Worm (Caenorhabditis elegans) whole organism, L3 larva: ENCODE measurements around the gene thoc-5.

Experiments
- R02D3.7 ChIP-seq: fragments of 150-350 bp; optimal IDR thresholded peaks from 2 replicates; lab custom pipeline; 2014; ENCODE audit warnings: missing biosample characterization, missing genetic modification characterization
- ZK546.5 ChIP-seq: sonication (generic microtip); optimal IDR thresholded peaks from 2 replicates; lab custom pipeline; 2017; ENCODE audit warnings: missing biosample characterization, missing genetic modification characterization
- aly-2 ChIP-seq: fragments of 150-350 bp; optimal IDR thresholded peaks from 2 replicates; lab custom pipeline; 2014; ENCODE audit warnings: missing biosample characterization, missing genetic modification characterization
- ama-1 ChIP-seq: fragments of 150-350 bp; optimal IDR thresholded peaks from 2 replicates; lab custom pipeline; 2018
- ceh-16 ChIP-seq: sonication (generic microtip); optimal IDR thresholded peaks from 2 replicates; lab custom pipeline; 2017; ENCODE audit warnings: missing biosample characterization, missing genetic modification characterization
- ceh-82 ChIP-seq: fragments of 150-350 bp; optimal IDR thresholded peaks from 2 replicates; lab custom pipeline; 2014; ENCODE audit warnings: missing biosample characterization, missing genetic modification characterization
- ceh-9 ChIP-seq: sonication (generic microtip); optimal IDR thresholded peaks from 2 replicates; lab custom pipeline; 2018; ENCODE audit warnings: missing biosample characterization, missing genetic modification characterization
- egl-5 ChIP-seq: fragments of 150-350 bp; optimal IDR thresholded peaks from 2 replicates; lab custom pipeline; 2017; ENCODE audit warnings: missing biosample characterization, missing genetic modification reagents, missing genetic modification characterization, inconsistent platforms
- elt-2 ChIP-seq: sonication (generic microtip); optimal IDR thresholded peaks from 2 replicates; lab custom pipeline; 2016; ENCODE audit warnings: missing genetic modification reagents, mild to moderate bottlenecking, missing genetic modification characterization, missing compliant biosample characterization
- elt-3 ChIP-seq, 3 experiments: fragments of 150-350 bp in 1 of 3; sonication (generic microtip) in 2 of 3; optimal IDR thresholded peaks; 2 replicates in 2 of 3; 4 replicates in 1 of 3; lab custom pipeline; 2014 to 2017; ENCODE audit warnings: missing biosample characterization in 3 of 3, missing genetic modification characterization in 3 of 3
- eor-1 ChIP-seq, 2 experiments: fragments of 150-350 bp; optimal IDR thresholded peaks; 2 replicates each; lab custom pipeline; 2014 to 2018; ENCODE audit warnings: missing biosample characterization in 2 of 2, missing genetic modification characterization in 2 of 2
- fkh-10 ChIP-seq: sonication (generic microtip); optimal IDR thresholded peaks from 2 replicates; lab custom pipeline; 2017; ENCODE audit warnings: missing biosample characterization, missing genetic modification reagents, missing genetic modification characterization
- fkh-2 ChIP-seq: fragments of 150-350 bp; optimal IDR thresholded peaks from 2 replicates; lab custom pipeline; 2014; ENCODE audit warnings: missing biosample characterization, missing genetic modification reagents, missing genetic modification characterization
- fos-1 ChIP-seq: fragments of 150-350 bp; optimal IDR thresholded peaks from 2 replicates; lab custom pipeline; 2014; ENCODE audit warnings: missing biosample characterization, missing genetic modification characterization
- hmg-11 ChIP-seq: sonication (generic microtip); optimal IDR thresholded peaks from 2 replicates; lab custom pipeline; 2016; ENCODE audit warnings: missing genetic modification characterization, missing compliant biosample characterization
- jun-1 ChIP-seq: fragments of 150-350 bp; optimal IDR thresholded peaks from 2 replicates; lab custom pipeline; 2014; ENCODE audit warnings: missing biosample characterization, missing genetic modification reagents, missing genetic modification characterization
- lin-15B ChIP-seq: fragments of 150-350 bp; optimal IDR thresholded peaks from 2 replicates; lab custom pipeline; 2014; ENCODE audit warnings: missing biosample characterization, missing genetic modification characterization
- lin-39 ChIP-seq: fragments of 150-350 bp; optimal IDR thresholded peaks from 2 replicates; lab custom pipeline; 2018; ENCODE audit warnings: missing biosample characterization, missing genetic modification reagents, missing genetic modification characterization
- lsy-12 ChIP-seq: sonication (generic microtip); optimal IDR thresholded peaks from 2 replicates; lab custom pipeline; 2016; ENCODE audit warnings: mild to moderate bottlenecking, missing genetic modification characterization, missing compliant biosample characterization
- mdl-1 ChIP-seq: fragments of 150-350 bp; optimal IDR thresholded peaks from 2 replicates; lab custom pipeline; 2014; ENCODE audit warnings: missing biosample characterization, missing genetic modification characterization
- nfya-1 ChIP-seq: sonication (generic microtip); optimal IDR thresholded peaks from 2 replicates; lab custom pipeline; 2017; ENCODE audit warnings: missing genetic modification characterization, mild to moderate bottlenecking, missing compliant biosample characterization, antibody characterized with exemption, moderate library complexity; ENCODE audit not compliant: insufficient read depth
- nhr-11 ChIP-seq: fragments of 150-350 bp; optimal IDR thresholded peaks from 2 replicates; lab custom pipeline; 2014; ENCODE audit warnings: missing biosample characterization, missing genetic modification characterization
- nhr-23 ChIP-seq: fragments of 150-350 bp; optimal IDR thresholded peaks from 2 replicates; lab custom pipeline; 2014; ENCODE audit warnings: missing biosample characterization, missing genetic modification reagents, missing genetic modification characterization
- nhr-237 ChIP-seq: fragments of 150-350 bp; optimal IDR thresholded peaks from 2 replicates; lab custom pipeline; 2014; ENCODE audit warnings: missing biosample characterization, missing genetic modification characterization
- nhr-25 ChIP-seq: sonication (generic microtip); optimal IDR thresholded peaks from 2 replicates; lab custom pipeline; 2017; ENCODE audit warnings: missing biosample characterization, missing genetic modification characterization
- nhr-28 ChIP-seq: fragments of 150-350 bp; optimal IDR thresholded peaks from 2 replicates; lab custom pipeline; 2014; ENCODE audit warnings: missing biosample characterization, missing genetic modification characterization
- nhr-43 ChIP-seq: sonication (generic microtip); optimal IDR thresholded peaks from 2 replicates; lab custom pipeline; 2016; ENCODE audit warnings: mild to moderate bottlenecking, missing genetic modification characterization, missing compliant biosample characterization; ENCODE audit not compliant: poor library complexity, severe bottlenecking
- nhr-67 ChIP-seq: fragments of 150-350 bp; optimal IDR thresholded peaks from 2 replicates; lab custom pipeline; 2014; ENCODE audit warnings: missing biosample characterization, missing genetic modification characterization
- nhr-77 ChIP-seq: fragments of 150-350 bp; optimal IDR thresholded peaks from 2 replicates; lab custom pipeline; 2014; ENCODE audit warnings: missing biosample characterization, missing genetic modification characterization
- pha-4 ChIP-seq: fragments of 150-350 bp; optimal IDR thresholded peaks from 2 replicates; lab custom pipeline; 2014; ENCODE audit warnings: missing biosample characterization, missing genetic modification reagents, missing genetic modification characterization
- pqm-1 ChIP-seq: fragments of 150-350 bp; optimal IDR thresholded peaks from 2 replicates; lab custom pipeline; 2017; ENCODE audit warnings: missing biosample characterization, missing genetic modification characterization, inconsistent platforms
- sea-2 ChIP-seq: fragments of 150-350 bp; sonication (generic microtip); optimal IDR thresholded peaks from 4 replicates; lab custom pipeline; 2014; ENCODE audit warnings: missing biosample characterization, missing genetic modification reagents, missing genetic modification characterization
- skn-1 ChIP-seq: fragments of 150-350 bp; optimal IDR thresholded peaks from 2 replicates; lab custom pipeline; 2014; ENCODE audit warnings: missing biosample characterization, missing genetic modification characterization
- snpc-4 ChIP-seq: fragments of 150-350 bp; optimal IDR thresholded peaks from 2 replicates; lab custom pipeline; 2014; ENCODE audit warnings: missing biosample characterization, missing genetic modification characterization
- tbx-2 ChIP-seq: sonication (generic microtip); optimal IDR thresholded peaks from 2 replicates; lab custom pipeline; 2016; ENCODE audit warnings: mild to moderate bottlenecking, missing genetic modification characterization, missing compliant biosample characterization
- zag-1 ChIP-seq: fragments of 150-350 bp; optimal IDR thresholded peaks from 2 replicates; lab custom pipeline; 2014; ENCODE audit warnings: missing biosample characterization, missing genetic modification characterization
- ztf-11 ChIP-seq: fragments of 150-350 bp; optimal IDR thresholded peaks from 2 replicates; lab custom pipeline; 2014; ENCODE audit warnings: missing biosample characterization, missing genetic modification characterization
- ztf-4 ChIP-seq: fragments of 150-350 bp; optimal IDR thresholded peaks from 2 replicates; lab custom pipeline; 2014; ENCODE audit warnings: missing biosample characterization, missing genetic modification characterization

The thoc-5 gene

DNA sequence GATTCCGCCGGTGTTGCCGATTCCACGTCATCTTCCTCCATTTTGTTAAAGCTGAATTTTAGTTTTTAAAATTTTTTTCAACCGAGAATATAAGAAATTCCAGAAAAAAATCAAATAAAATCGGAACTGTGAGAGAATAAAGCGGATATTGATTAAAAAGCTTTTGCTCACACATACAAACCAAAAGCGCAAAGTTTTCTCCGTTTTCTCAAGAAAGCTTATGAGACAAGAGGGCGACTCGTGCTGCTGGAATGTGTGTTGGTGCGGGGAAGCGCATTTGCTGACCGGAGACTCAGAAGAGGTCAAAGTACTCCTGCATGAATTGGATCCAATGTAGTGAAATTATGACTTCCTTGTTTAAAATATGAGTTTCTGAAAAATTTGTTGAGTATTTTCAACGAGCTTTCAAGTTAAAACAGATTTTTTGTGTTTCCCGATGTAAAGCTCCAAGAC, 30.7 kb upstream of the thoc-5 start, which contains the start of gene paqr-2:
TSS of gene paqr-2 (minus strand) at position 51 of the 453 bp plus-strand sequence.
- TF ChIP-seq snpc-4 (peak; percentile 2), pqm-1 (tag; lab: Kevin White, UChicago) (peak; percentile 16), pha-4 (tag; lab: Kevin White, UChicago) (peak; percentile 51), nfya-1 (peak; percentile 44), jun-1 (tag; lab: Kevin White, UChicago) (no peak), skn-1 (tag; lab: Kevin White, UChicago) (no peak), nhr-23 (peak; percentile 13), egl-5 (tag; lab: Kevin White, UChicago) (no peak), lin-15B (tag; lab: Kevin White, UChicago) (peak; percentile 63), elt-2 (peak; percentile 3)

DNA sequence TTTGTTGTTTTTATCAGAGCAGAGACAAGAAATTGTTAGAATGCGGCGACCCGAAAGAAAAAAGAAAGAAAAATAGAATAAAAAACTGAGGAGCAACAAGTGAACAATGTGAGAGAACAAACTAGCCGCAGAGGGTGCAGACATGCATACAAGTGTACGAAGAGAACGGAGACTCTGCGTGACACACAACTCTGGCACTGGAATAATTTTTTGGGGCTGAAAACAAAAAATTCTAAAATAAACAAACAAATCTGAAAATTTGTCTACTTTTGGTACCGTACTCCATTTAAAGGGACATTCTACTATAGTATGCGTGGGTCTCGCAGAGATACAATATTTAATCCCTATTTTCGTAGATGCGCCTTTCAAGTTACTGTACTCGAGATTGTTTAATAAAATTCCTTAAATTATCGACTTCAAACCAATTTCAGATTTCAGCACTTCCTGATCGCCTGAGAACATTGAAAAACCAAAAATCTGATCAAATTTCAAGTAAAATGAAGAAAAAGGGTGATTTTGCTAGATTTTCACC, 25.9 kb upstream of the thoc-5 start:
- TF ChIP-seq hmg-11 (tag; lab: Kevin White, UChicago) (no peak), ceh-9 (tag; lab: Kevin White, UChicago) (no peak), fkh-2 (tag; lab: Kevin White, UChicago) (no peak), eor-1 (tag; optimal IDR thresholded peaks at IDR 0.05; lab: Kevin White, UChicago) (no peak), nhr-67 (tag; lab: Kevin White, UChicago) (no peak), nhr-25 (tag; lab: Kevin White, UChicago) (no peak), ztf-4 (tag; lab: Kevin White, UChicago) (no peak), pha-4 (tag; lab: Kevin White, UChicago) (peak; percentile 16), nhr-28 (tag; lab: Kevin White, UChicago) (no peak), nfya-1 (peak; percentile 19), nhr-237 (no peak), nhr-77 (tag; lab: Kevin White, UChicago) (no peak), lin-15B (tag; lab: Kevin White, UChicago) (no peak), aly-2 (tag; lab: Kevin White, UChicago) (no peak)

DNA sequence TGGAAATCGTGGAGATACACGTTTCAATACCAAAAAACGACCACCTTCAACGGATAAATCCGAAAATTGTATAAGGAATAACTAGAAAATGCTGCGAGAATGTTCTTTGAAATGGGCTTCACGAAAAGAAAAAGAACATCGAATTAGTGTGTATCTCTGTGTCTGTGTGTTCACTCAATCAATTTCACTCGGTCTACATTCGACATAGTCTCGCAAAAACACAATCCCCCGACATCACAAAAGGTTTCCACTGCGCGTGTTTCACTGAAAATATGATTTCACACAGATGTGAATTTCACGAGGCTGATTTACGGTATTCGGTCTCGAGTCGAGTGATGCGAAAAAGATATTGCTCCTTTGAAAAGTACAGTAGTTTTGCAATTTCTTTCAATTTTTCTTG, 24.5 kb upstream of the thoc-5 start:
- no peak for TF ChIP-seq fos-1 (tag; lab: Kevin White, UChicago)
- TF ChIP-seq ama-1 (lab: Kevin White, UChicago), result peak; percentile 34
- peak; percentile 5 for TF ChIP-seq nhr-25 (tag; lab: Kevin White, UChicago)

DNA sequence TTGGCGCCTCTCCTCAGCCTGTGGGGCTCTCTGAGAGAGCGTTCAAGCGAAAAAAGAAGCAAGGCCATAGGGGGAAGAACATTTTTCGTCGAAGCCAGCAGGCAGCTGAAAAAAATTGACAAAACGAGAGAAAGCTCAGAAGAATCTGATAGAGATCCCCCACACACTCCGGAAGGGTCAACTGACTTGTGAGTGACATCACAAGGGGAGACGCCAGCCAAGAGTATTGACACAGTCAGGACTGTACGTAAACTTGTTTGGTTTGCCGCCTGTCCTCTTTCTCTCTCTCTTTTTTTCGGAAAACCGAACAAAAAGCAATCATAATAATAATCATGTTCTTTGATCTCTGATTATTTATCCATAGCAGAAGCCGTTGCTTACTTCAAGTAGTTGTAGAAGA, 23.7 kb upstream of the thoc-5 start:
- TF ChIP-seq ama-1 (lab: Kevin White, UChicago) (peak; percentile 66), nhr-67 (tag; lab: Kevin White, UChicago) (no peak), ZK546.5 (tag; lab: Kevin White, UChicago) (no peak), tbx-2 (tag; lab: Kevin White, UChicago) (no peak), R02D3.7 (tag; lab: Kevin White, UChicago) (no peak), zag-1 (tag; lab: Kevin White, UChicago) (no peak), nhr-43 (tag; lab: Kevin White, UChicago) (peak; percentile 8), fkh-2 (tag; lab: Kevin White, UChicago) (no peak), elt-2 (no peak), ceh-9 (tag; lab: Kevin White, UChicago) (no peak), ztf-11 (no peak), elt-3 (tag; optimal IDR thresholded peaks at IDR 0.05; lab: Kevin White, UChicago) (no peak), jun-1 (tag; lab: Kevin White, UChicago) (no peak), lin-39 (no peak), egl-5 (tag; lab: Kevin White, UChicago) (no peak), nhr-11 (tag; lab: Kevin White, UChicago) (no peak), ceh-82 (tag; lab: Kevin White, UChicago) (no peak), skn-1 (tag; lab: Kevin White, UChicago) (no peak), mdl-1 (no peak), pha-4 (tag; lab: Kevin White, UChicago) (peak; percentile 90), nhr-25 (tag; lab: Kevin White, UChicago) (no peak), eor-1 (tag; optimal IDR thresholded peaks at IDR 0.05; lab: Kevin White, UChicago) (no peak), nhr-28 (tag; lab: Kevin White, UChicago) (no peak), lsy-12 (no peak), ceh-16 (tag; lab: Kevin White, UChicago) (no peak), nhr-23 (no peak), sea-2 (GFP tag; lab: Kevin White, UChicago) (no peak), fkh-10 (GFP tag; lab: Kevin White, UChicago) (peak; percentile 31), nfya-1 (no peak)
